Worm (Caenorhabditis elegans): Measurements from ENCODE around the gene Y43C5A.7.

ce11 chrIV:10281482-10281881 lies 4.4 kb downstream of the Y43C5A.7 start, which contains the start of gene thk-1:
- TF ChIP-seq lin-15B (tag; optimal IDR thresholded peaks at IDR 0.05) (no peak), nhr-25 (tag; optimal IDR thresholded peaks at IDR 0.05) (no peak), nhr-237 (tag; optimal IDR thresholded peaks at IDR 0.05) (no peak), nhr-76 (tag; optimal IDR thresholded peaks at IDR 0.05) (no peak), ceh-28 (tag; optimal IDR thresholded peaks at IDR 0.05) (no peak), ztf-11 (tag; optimal IDR thresholded peaks at IDR 0.05) (no peak), nhr-11 (tag; optimal IDR thresholded peaks at IDR 0.05) (no peak), nfya-1 (tag; optimal IDR thresholded peaks at IDR 0.05; ENCODE audit: insufficient read depth) (no peak), sea-2 (GFP tag; optimal IDR thresholded peaks at IDR 0.05) (no peak), pha-4 (tag; optimal IDR thresholded peaks at IDR 0.05) (no peak), tbx-2 (tag; optimal IDR thresholded peaks at IDR 0.05) (no peak), ceh-16 (tag; optimal IDR thresholded peaks at IDR 0.05) (no peak)
